Worm (Caenorhabditis elegans): ENCODE results near the gene F20D6.2.

ce11 chrV:8177349-8177748 is 8.5 kb upstream of the F20D6.2 start, which contains the start of gene F20D6.9:
- TF ChIP-seq mdl-1 (tag; optimal IDR thresholded peaks at IDR 0.05): no peak
- TF ChIP-seq aly-2 (tag; optimal IDR thresholded peaks at IDR 0.05): no peak
- TF ChIP-seq ama-1 (optimal IDR thresholded peaks at IDR 0.05): no peak
- no peak for TF ChIP-seq fos-1 (tag; optimal IDR thresholded peaks at IDR 0.05)
- no peak for TF ChIP-seq ztf-11 (tag; optimal IDR thresholded peaks at IDR 0.05)
- TF ChIP-seq alr-1 (tag; optimal IDR thresholded peaks at IDR 0.05; ENCODE audit: borderline replicate concordance): no peak
- TF ChIP-seq blmp-1 (tag; optimal IDR thresholded peaks at IDR 0.05): no peak
- TF ChIP-seq lin-13 (GFP tag; optimal IDR thresholded peaks at IDR 0.05): no peak
- no peak for TF ChIP-seq sptf-1 (tag; optimal IDR thresholded peaks at IDR 0.05)
- TF ChIP-seq hlh-17 (GFP tag; optimal IDR thresholded peaks at IDR 0.05; ENCODE audit: borderline replicate concordance): no peak
- TF ChIP-seq xbp-1 (tag; optimal IDR thresholded peaks at IDR 0.05): no peak
- TF ChIP-seq mep-1 (tag; optimal IDR thresholded peaks at IDR 0.05): no peak
- no peak for TF ChIP-seq nhr-11 (tag; optimal IDR thresholded peaks at IDR 0.05)
- TF ChIP-seq nhr-76 (tag; optimal IDR thresholded peaks at IDR 0.05): no peak
